Fruit fly (Drosophila melanogaster) whole organism, embryonic: ENCODE results near the gene CG10226.

ENCODE experiments used
- Aef1 ChIP-seq: fragments of 200-800 bp; sonication (Bioruptor generic); IDR thresholded peaks from 3 replicates; pipeline ENCODE4 v1.3.6; 2022; ENCODE audit warnings: missing biosample characterization, missing genetic modification characterization
- Atf6 ChIP-seq: fragments of 200-800 bp; sonication (Bioruptor generic); IDR thresholded peaks from 2 replicates; pipeline ENCODE4 v1.3.6; 2022; ENCODE audit warnings: missing biosample characterization, missing genetic modification characterization
- CG10431 ChIP-seq: fragments of 200-800 bp; sonication (Bioruptor generic); optimal IDR thresholded peaks from 3 replicates; lab custom pipeline; 2018; ENCODE audit warnings: missing biosample characterization, mild to moderate bottlenecking, missing genetic modification characterization
- CG10979 ChIP-seq: fragments of 200-800 bp; sonication (Bioruptor generic); optimal IDR thresholded peaks from 2 replicates; lab custom pipeline; 2018; ENCODE audit warnings: missing biosample characterization, mild to moderate bottlenecking, missing genetic modification characterization, moderate library complexity
- CG11560 ChIP-seq: fragments of 200-800 bp; sonication (Bioruptor generic); IDR thresholded peaks from 3 replicates; pipeline ENCODE4 v1.3.6; 2022; ENCODE audit warnings: missing biosample characterization, missing genetic modification characterization
- CG14014 ChIP-seq: fragments of 200-800 bp; sonication (Bioruptor generic); IDR thresholded peaks from 2 replicates; pipeline ENCODE4 v1.3.6; 2022; ENCODE audit warnings: missing biosample characterization, missing genetic modification characterization
- CG15479 ChIP-seq: fragments of 200-800 bp; sonication (Bioruptor generic); optimal IDR thresholded peaks from 3 replicates; lab custom pipeline; 2019; ENCODE audit warnings: missing biosample characterization, mild to moderate bottlenecking, missing genetic modification characterization, moderate library complexity
- CG15601 ChIP-seq: fragments of 200-800 bp; sonication (Bioruptor generic); optimal IDR thresholded peaks from 3 replicates; lab custom pipeline; 2019; ENCODE audit warnings: missing biosample characterization, mild to moderate bottlenecking, missing genetic modification characterization, moderate library complexity
- CG16779 ChIP-seq: fragments of 200-800 bp; sonication (Bioruptor generic); IDR thresholded peaks from 2 replicates; pipeline ENCODE4 v1.3.6; 2022; ENCODE audit warnings: missing biosample characterization, missing genetic modification characterization
- CG17829 ChIP-seq: fragments of 200-800 bp; optimal IDR thresholded peaks from 2 replicates; lab custom pipeline; 2019; ENCODE audit warnings: missing biosample characterization, mild to moderate bottlenecking, missing genetic modification characterization, moderate library complexity
- CG2875 ChIP-seq: fragments of 200-800 bp; sonication (Bioruptor generic); optimal IDR thresholded peaks from 2 replicates; lab custom pipeline; 2017; ENCODE audit warnings: missing biosample characterization, mild to moderate bottlenecking, missing genetic modification characterization, missing genetic modification reagents
- CG30431 ChIP-seq: fragments of 200-800 bp; sonication (Bioruptor generic); optimal IDR thresholded peaks from 2 replicates; lab custom pipeline; 2017; ENCODE audit warnings: missing biosample characterization, missing genetic modification characterization
- CG3163 ChIP-seq: fragments of 200-800 bp; sonication (Bioruptor generic); optimal IDR thresholded peaks from 3 replicates; lab custom pipeline; 2016; ENCODE audit warnings: missing biosample characterization, missing genetic modification characterization
- CG34224 ChIP-seq: fragments of 200-800 bp; sonication (Bioruptor generic); IDR thresholded peaks from 3 replicates; pipeline ENCODE4 v1.3.6; 2022; ENCODE audit warnings: missing biosample characterization, missing genetic modification characterization; ENCODE audit not compliant: partially characterized antibody
- CG4328 ChIP-seq: fragments of 200-800 bp; sonication (Bioruptor generic); optimal IDR thresholded peaks from 3 replicates; lab custom pipeline; 2017; ENCODE audit warnings: missing biosample characterization, missing genetic modification reagents, missing genetic modification characterization
- CG4360 ChIP-seq: fragments of 200-800 bp; sonication (Bioruptor generic); IDR thresholded peaks from 2 replicates; pipeline ENCODE4 v1.3.6; 2022; ENCODE audit warnings: missing biosample characterization, missing genetic modification characterization
- CG6272 ChIP-seq: fragments of 200-800 bp; sonication (Bioruptor generic); IDR thresholded peaks from 2 replicates; pipeline ENCODE4 v1.3.6; 2022; ENCODE audit warnings: missing biosample characterization, missing genetic modification characterization
- CG6683 ChIP-seq: fragments of 200-800 bp; sonication (Bioruptor generic); optimal IDR thresholded peaks from 2 replicates; lab custom pipeline; 2017; ENCODE audit warnings: missing biosample characterization, mild to moderate bottlenecking, missing genetic modification characterization, missing genetic modification reagents
- CG6813 ChIP-seq: fragments of 200-800 bp; sonication (Bioruptor generic); optimal IDR thresholded peaks from 2 replicates; lab custom pipeline; 2017; ENCODE audit warnings: missing biosample characterization, missing genetic modification characterization, mild to moderate bottlenecking, moderate library complexity, missing genetic modification reagents
- CG7963 ChIP-seq: fragments of 200-800 bp; sonication (Bioruptor generic); IDR thresholded peaks from 3 replicates; pipeline ENCODE4 v1.3.6; 2022; ENCODE audit warnings: missing biosample characterization, missing genetic modification characterization; ENCODE audit not compliant: partially characterized antibody
- CG8290 ChIP-seq, 3 experiments: fragments of 200-800 bp; sonication (Bioruptor generic); optimal IDR thresholded peaks; 2 replicates each; lab custom pipeline; 2016 to 2019; ENCODE audit warnings: missing biosample characterization in 3 of 3, missing genetic modification characterization in 3 of 3, mild to moderate bottlenecking in 2 of 3, moderate library complexity in 1 of 3
- CG9609 ChIP-seq: fragments of 200-800 bp; sonication (Bioruptor generic); optimal IDR thresholded peaks from 3 replicates; lab custom pipeline; 2016; ENCODE audit warnings: missing biosample characterization, missing genetic modification characterization
- CG9817 ChIP-seq: fragments of 200-800 bp; sonication (Bioruptor generic); optimal IDR thresholded peaks from 2 replicates; lab custom pipeline; 2018; ENCODE audit warnings: missing biosample characterization, mild to moderate bottlenecking, missing genetic modification characterization, moderate library complexity
- CG9932 ChIP-seq: fragments of 200-800 bp; sonication (Bioruptor generic); IDR thresholded peaks from 2 replicates; pipeline ENCODE4 v1.3.6; 2022; ENCODE audit warnings: missing biosample characterization, missing genetic modification characterization
- Chrac-16 ChIP-seq: fragments of 200-800 bp; sonication (Bioruptor generic); optimal IDR thresholded peaks from 3 replicates; lab custom pipeline; 2016; ENCODE audit warnings: missing biosample characterization, missing genetic modification characterization
- CkIIα-i1 ChIP-seq: fragments of 200-800 bp; sonication (Bioruptor generic); IDR thresholded peaks from 2 replicates; pipeline ENCODE4 v1.3.6; 2022; ENCODE audit warnings: missing biosample characterization, missing genetic modification characterization
- Gug ChIP-seq: fragments of 200-800 bp; sonication (Bioruptor generic); IDR thresholded peaks from 4 replicates; pipeline ENCODE4 v1.3.6; 2022; ENCODE audit warnings: missing biosample characterization, missing genetic modification characterization
- Oaz ChIP-seq: fragments of 200-800 bp; sonication (Bioruptor generic); IDR thresholded peaks from 2 replicates; pipeline ENCODE4 v1.3.6; 2022; ENCODE audit warnings: missing biosample characterization, missing genetic modification characterization
- Poxn ChIP-seq: fragments of 200-800 bp; sonication (Bioruptor generic); IDR thresholded peaks from 2 replicates; pipeline ENCODE4 v1.3.6; 2022; ENCODE audit warnings: missing biosample characterization, missing genetic modification characterization
- Ravus ChIP-seq: fragments of 200-800 bp; sonication (Bioruptor generic); IDR thresholded peaks from 2 replicates; pipeline ENCODE4 v1.3.6; 2022; ENCODE audit warnings: missing biosample characterization, missing genetic modification characterization
- Scr ChIP-seq: fragments of 200-800 bp; sonication (Bioruptor generic); IDR thresholded peaks from 2 replicates; pipeline ENCODE4 v1.3.6; 2022; ENCODE audit warnings: missing biosample characterization, missing genetic modification characterization; ENCODE audit not compliant: partially characterized antibody
- Spps ChIP-seq: fragments of 200-800 bp; sonication (Bioruptor generic); optimal IDR thresholded peaks from 2 replicates; lab custom pipeline; 2018; ENCODE audit warnings: missing biosample characterization, mild to moderate bottlenecking, missing genetic modification characterization
- Taf1 ChIP-seq: fragments of 200-800 bp; sonication (Bioruptor generic); IDR thresholded peaks from 2 replicates; pipeline ENCODE4 v1.3.6; 2022; ENCODE audit warnings: missing biosample characterization, missing genetic modification characterization
- Tbp ChIP-seq: fragments of >200 bp; optimal IDR thresholded peaks from 2 replicates; lab custom pipeline; 2018; ENCODE audit warnings: missing biosample characterization, missing genetic modification characterization
- cas ChIP-seq: fragments of 200-800 bp; sonication (Bioruptor generic); IDR thresholded peaks from 2 replicates; pipeline ENCODE4 v1.3.6; 2022; ENCODE audit warnings: missing biosample characterization, missing genetic modification characterization
- crol ChIP-seq: fragments of 200-800 bp; sonication (Bioruptor generic); IDR thresholded peaks from 2 replicates; pipeline ENCODE4 v1.3.6; 2022; ENCODE audit warnings: missing biosample characterization, missing genetic modification characterization
- esg ChIP-seq: fragments of 200-800 bp; sonication (Bioruptor generic); conservative IDR thresholded peaks from 2 replicates; pipeline ENCODE4 v1.3.6; 2022; ENCODE audit warnings: missing biosample characterization, missing genetic modification characterization
- exex ChIP-seq: fragments of 200-800 bp; sonication (Bioruptor generic); optimal IDR thresholded peaks from 4 replicates; lab custom pipeline; 2018; ENCODE audit warnings: missing biosample characterization, mild to moderate bottlenecking, missing genetic modification characterization, moderate library complexity
- ftz-f1 ChIP-seq: fragments of 200-800 bp; sonication (Bioruptor generic); optimal IDR thresholded peaks from 2 replicates; lab custom pipeline; 2016; ENCODE audit warnings: missing biosample characterization, missing genetic modification characterization
- gcm ChIP-seq: fragments of 200-800 bp; sonication (Bioruptor generic); optimal IDR thresholded peaks from 2 replicates; lab custom pipeline; 2019; ENCODE audit warnings: missing biosample characterization, mild to moderate bottlenecking, missing genetic modification characterization, moderate library complexity
- gfzf ChIP-seq: fragments of 200-800 bp; sonication (Bioruptor generic); optimal IDR thresholded peaks from 2 replicates; lab custom pipeline; 2016; ENCODE audit warnings: missing biosample characterization, mild to moderate bottlenecking, missing genetic modification characterization, moderate library complexity
- gt ChIP-seq: fragments of 200-800 bp; sonication (Bioruptor generic); IDR thresholded peaks from 2 replicates; pipeline ENCODE4 v1.3.6; 2022; ENCODE audit warnings: missing biosample characterization, missing genetic modification characterization
- jumu ChIP-seq: fragments of 200-800 bp; sonication (Bioruptor generic); optimal IDR thresholded peaks from 3 replicates; lab custom pipeline; 2016; ENCODE audit warnings: missing biosample characterization, missing genetic modification characterization
- lbe ChIP-seq: fragments of 200-800 bp; sonication (Bioruptor generic); optimal IDR thresholded peaks from 2 replicates; lab custom pipeline; 2016; ENCODE audit warnings: missing biosample characterization, mild to moderate bottlenecking, missing genetic modification characterization
- onecut ChIP-seq: fragments of 200-800 bp; sonication (Bioruptor generic); IDR thresholded peaks from 2 replicates; pipeline ENCODE4 v1.3.6; 2022; ENCODE audit warnings: missing biosample characterization, missing genetic modification characterization
- psq ChIP-seq: fragments of 200-800 bp; sonication (Bioruptor generic); optimal IDR thresholded peaks from 2 replicates; lab custom pipeline; 2017; ENCODE audit warnings: missing biosample characterization, missing genetic modification characterization
- run ChIP-seq: fragments of 200-800 bp; sonication (Bioruptor generic); optimal IDR thresholded peaks from 3 replicates; lab custom pipeline; 2018; ENCODE audit warnings: missing biosample characterization, mild to moderate bottlenecking, missing genetic modification characterization
- sc ChIP-seq, 3 experiments: fragments of >200 bp in 2 of 3; fragments of 200-800 bp in 1 of 3; sonication (Bioruptor generic) in 1 of 3; optimal IDR thresholded peaks; 2 replicates in 2 of 3; 3 replicates in 1 of 3; lab custom pipeline; 2017; ENCODE audit warnings: mild to moderate bottlenecking in 1 of 3, missing biosample characterization in 1 of 3, missing genetic modification characterization in 1 of 3, missing genetic modification reagents in 1 of 3
- sd ChIP-seq: fragments of 200-800 bp; sonication (Bioruptor generic); optimal IDR thresholded peaks from 3 replicates; lab custom pipeline; 2018; ENCODE audit warnings: missing biosample characterization, mild to moderate bottlenecking, missing genetic modification characterization, moderate library complexity
- sqz ChIP-seq: fragments of 200-800 bp; sonication (Bioruptor generic); optimal IDR thresholded peaks from 3 replicates; lab custom pipeline; 2018; ENCODE audit warnings: missing biosample characterization, mild to moderate bottlenecking, missing genetic modification characterization

CG10226 gene

dm6 chr3L:6217212-6217611, 22.7 kb downstream of the CG10226 start (continued):
- TF ChIP-seq CG4328 (GFP tag; lab: Kevin White, UChicago) = no peak
- TF ChIP-seq CG9932 (GFP tag; lab: Robert Waterston, UW) = 0 out of 2 replicates have a peak, but pooled peaks have one; percentile 4
- TF ChIP-seq CG7963 (GFP tag; lab: Robert Waterston, UW) = no peak
- TF ChIP-seq CG34224 (GFP tag; lab: Robert Waterston, UW) = no peak
- no peak for TF ChIP-seq sc (optimal IDR thresholded peaks at IDR 0.05; lab: Kevin White, UChicago)
- peak; percentile 56 for TF ChIP-seq sc (GFP tag; optimal IDR thresholded peaks at IDR 0.05; lab: Kevin White, UChicago)
- peak; percentile 45 for TF ChIP-seq onecut
- TF ChIP-seq gcm (GFP tag; lab: Kevin White, UChicago) = peak; percentile 77
- TF ChIP-seq CG2875 (GFP tag; lab: Kevin White, UChicago) = peak; percentile 50
- no peak for TF ChIP-seq Taf1
- peak; percentile 18 for TF ChIP-seq CG30431
- TF ChIP-seq Spps = peak; percentile 87
- no peak for TF ChIP-seq crol
- TF ChIP-seq CG8290 (GFP tag; optimal IDR thresholded peaks at IDR 0.05; lab: Kevin White, UChicago) = no peak
- TF ChIP-seq CG8290 (tag; optimal IDR thresholded peaks at IDR 0.05; lab: Kevin White, UChicago) = no peak
- TF ChIP-seq Oaz = no peak
- peak; percentile 84 for TF ChIP-seq CG15601 (tag; lab: Kevin White, UChicago)
- no peak for TF ChIP-seq ftz-f1
- no peak for TF ChIP-seq lbe (GFP tag; lab: Kevin White, UChicago)
- peak; percentile 33 for TF ChIP-seq CG4360
- TF ChIP-seq CG17829 (tag; lab: Kevin White, UChicago) = peak; percentile 84
- TF ChIP-seq CG14014 (GFP tag; lab: Robert Waterston, UW) = peak; percentile 51; the same call in 1 of the 2 replicates
- peak; percentile 12; the same call in 1 of the 2 replicates for TF ChIP-seq Ravus (GFP tag; lab: Robert Waterston, UW)
- TF ChIP-seq CG3163 = no peak
- TF ChIP-seq Chrac-16 (GFP tag; lab: Kevin White, UChicago) = peak; percentile 63
- no peak for TF ChIP-seq CG15479 (GFP tag; lab: Kevin White, UChicago)
- TF ChIP-seq CG9817 (tag; lab: Kevin White, UChicago) = peak; percentile 29
- TF ChIP-seq esg (GFP tag; lab: Robert Waterston, UW) = peak; percentile 66
- no peak; the same call in 1 of the 2 replicates for TF ChIP-seq Atf6 (GFP tag; lab: Robert Waterston, UW)
- TF ChIP-seq CG10431 (GFP tag; lab: Kevin White, UChicago) = no peak
- no peak for TF ChIP-seq Gug
- no peak for TF ChIP-seq Tbp
- no peak for TF ChIP-seq psq (GFP tag; lab: Kevin White, UChicago)
- no peak for TF ChIP-seq sd (tag; lab: Kevin White, UChicago)
- TF ChIP-seq CkIIα-i1 (GFP tag; lab: Robert Waterston, UW) = no peak
- TF ChIP-seq gfzf (GFP tag; lab: Kevin White, UChicago) = no peak
- TF ChIP-seq exex (tag; lab: Kevin White, UChicago) = no peak
- no peak for TF ChIP-seq sqz (GFP tag; lab: Kevin White, UChicago)
- TF ChIP-seq CG9609 (GFP tag; lab: Kevin White, UChicago) = no peak
- no peak for TF ChIP-seq cas (GFP tag; lab: Robert Waterston, UW)
- peak; percentile 89 for TF ChIP-seq CG10979 (tag; lab: Kevin White, UChicago)
- no peak for TF ChIP-seq Poxn (GFP tag; lab: Robert Waterston, UW)
- TF ChIP-seq CG11560 (tag; lab: Robert Waterston, UW) = no peak
- TF ChIP-seq jumu = no peak
- peak; percentile 49; the same call in 1 of the 3 replicates for TF ChIP-seq Aef1
- TF ChIP-seq CG6272 (GFP tag; lab: Robert Waterston, UW) = no peak
- TF ChIP-seq run = peak; percentile 24
- TF ChIP-seq CG16779 (GFP tag; lab: Robert Waterston, UW) = no peak
- TF ChIP-seq CG6683 = peak; percentile 6
- TF ChIP-seq gt (GFP tag; lab: Robert Waterston, UW) = no peak
- no peak for TF ChIP-seq Scr (GFP tag; lab: Robert Waterston, UW)
- TF ChIP-seq CG6813 (GFP tag; lab: Kevin White, UChicago) = peak; percentile 40
